Worm (Caenorhabditis elegans) whole organism, L4 larva: ENCODE results near the gene sql-1.

ENCODE experiments used
- dpl-1 ChIP-seq: fragments of 150-350 bp; optimal IDR thresholded peaks from 2 replicates; lab custom pipeline; 2014; ENCODE audit warnings: missing biosample characterization, missing genetic modification reagents, missing genetic modification characterization
- fos-1 ChIP-seq: fragments of 150-350 bp; optimal IDR thresholded peaks from 2 replicates; lab custom pipeline; 2014; ENCODE audit warnings: missing biosample characterization, missing genetic modification characterization
- madf-5 ChIP-seq, 2 experiments: fragments of 200-800 bp; sonication (Bioruptor generic); IDR thresholded peaks; 2 replicates each; pipeline ENCODE4 v1.3.6; 2022; ENCODE audit warnings: missing compliant biosample characterization in 2 of 2, missing genetic modification characterization in 2 of 2
- mdt-29 ChIP-seq: fragments of 200-800 bp; sonication (Bioruptor generic); IDR thresholded peaks from 2 replicates; pipeline ENCODE4 v1.3.6; 2022; ENCODE audit warnings: missing genetic modification reagents, missing genetic modification characterization, missing compliant biosample characterization
- nhr-11 ChIP-seq: fragments of 150-350 bp; optimal IDR thresholded peaks from 2 replicates; lab custom pipeline; 2014; ENCODE audit warnings: missing biosample characterization, missing genetic modification characterization

- no peak for TF ChIP-seq nhr-11 (tag; lab: Kevin White, UChicago)
- TF ChIP-seq mdt-29 (GFP tag; lab: Robert Waterston, UW): no peak
- TF ChIP-seq madf-5 (GFP tag; IDR thresholded peaks at IDR 0.05; lab: Robert Waterston, UW): no peak
- no peak for TF ChIP-seq dpl-1 (GFP tag; lab: Kevin White, UChicago)
- no peak for TF ChIP-seq fos-1 (tag; lab: Kevin White, UChicago)
Observed at ce11 chrIII:12455651-12456420, 43.5 kb upstream of the sql-1 start.
